Fruit fly (Drosophila melanogaster): Measurements from ENCODE around the gene skd.
A peak's percentile ranks its signal among the peaks of the same experiment; 100 is the strongest.

skd gene

DNA sequence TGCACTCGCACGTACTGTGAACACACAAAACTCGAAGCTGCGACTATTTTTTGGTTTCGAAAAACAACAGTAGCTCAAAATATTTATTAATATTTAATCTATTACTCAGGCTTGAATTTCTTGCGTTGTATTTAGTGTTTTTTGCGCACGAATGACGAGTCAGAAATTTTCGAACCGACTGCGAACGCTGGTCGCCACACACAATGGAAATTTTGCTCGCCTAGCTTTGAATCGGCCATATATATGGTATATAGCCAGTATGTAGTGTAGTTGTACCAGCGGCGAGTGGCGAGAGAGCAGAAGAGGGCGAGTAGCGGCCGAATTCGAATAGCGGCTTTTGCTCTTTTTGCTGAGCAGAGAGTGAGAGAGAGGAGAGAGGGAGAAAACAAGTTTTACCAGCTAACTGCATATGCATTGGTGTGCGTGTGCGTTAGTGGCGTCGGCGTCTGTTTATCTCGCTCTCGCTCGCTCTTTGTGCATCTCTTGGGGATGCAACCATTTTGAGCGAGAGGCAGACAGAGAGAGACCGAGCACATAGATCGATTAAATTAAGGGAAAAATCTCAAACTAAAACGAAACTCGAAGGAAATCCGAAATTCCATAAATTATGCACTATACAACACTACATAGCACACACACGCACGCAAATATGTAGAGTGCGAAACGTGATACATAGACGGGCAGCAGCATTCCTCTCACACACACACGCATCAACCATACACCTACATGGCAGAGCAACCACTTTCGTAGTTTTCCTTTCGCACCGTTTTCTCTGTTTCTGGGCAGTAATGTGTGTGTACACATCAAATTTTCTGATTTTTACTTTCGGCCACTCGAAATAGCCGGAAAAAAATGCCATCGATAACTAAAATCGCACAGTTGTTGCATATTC is 963 bp downstream of the skd start:
- TF ChIP-seq sens (GFP tag) (peak; percentile 53), Hey (tag; optimal IDR thresholded peaks at IDR 0.05) (no peak), row (GFP tag; IDR thresholded peaks at IDR 0.05) (peak; percentile 36; the same call in 1 of the 3 replicates), CG17385 (GFP tag; optimal IDR thresholded peaks at IDR 0.05) (no peak), dati (GFP tag; IDR thresholded peaks at IDR 0.05) (no peak), CG10543 (GFP tag; optimal IDR thresholded peaks at IDR 0.05) (no peak), corto (GFP tag; optimal IDR thresholded peaks at IDR 0.05) (peak; percentile 63), Opbp (GFP tag; IDR thresholded peaks at IDR 0.05; ENCODE audit: partially characterized antibody) (peak; percentile 9; the same call in 1 of the 3 replicates), CG12744 (GFP tag; optimal IDR thresholded peaks at IDR 0.05) (no peak), CG14441 (GFP tag; IDR thresholded peaks at IDR 0.05) (no peak; the same call in 1 of the 2 replicates), Dfd (GFP tag; optimal IDR thresholded peaks at IDR 0.05) (no peak), cad (GFP tag; optimal IDR thresholded peaks at IDR 0.05) (no peak), CG8924 (tag; optimal IDR thresholded peaks at IDR 0.05) (no peak), CG11093 (GFP tag; IDR thresholded peaks at IDR 0.05) (no peak), CG6854 (GFP tag; optimal IDR thresholded peaks at IDR 0.05) (no peak), NfI (GFP tag; optimal IDR thresholded peaks at IDR 0.05) (no peak), CG17328 (GFP tag; IDR thresholded peaks at IDR 0.05) (no peak), CG15601 (tag; optimal IDR thresholded peaks at IDR 0.05) (no peak), ci (GFP tag; IDR thresholded peaks at IDR 0.05) (peak; percentile 62; the same call in 1 of the 3 replicates), BtbVII (GFP tag; optimal IDR thresholded peaks at IDR 0.05) (no peak), toy (GFP tag; IDR thresholded peaks at IDR 0.05) (no peak), insv (GFP tag; optimal IDR thresholded peaks at IDR 0.05) (no peak), Nf-YA (GFP tag; IDR thresholded peaks at IDR 0.05) (no peak), dysf (GFP tag; IDR thresholded peaks at IDR 0.05) (no peak; the same call in 2 of the 3 replicates), Blimp-1 (GFP tag; optimal IDR thresholded peaks at IDR 0.05) (no peak), oc (tag; optimal IDR thresholded peaks at IDR 0.05) (peak; percentile 1), CG17802 (tag; optimal IDR thresholded peaks at IDR 0.05) (no peak), nau (GFP tag; optimal IDR thresholded peaks at IDR 0.05) (no peak), Nf-YB (GFP tag; optimal IDR thresholded peaks at IDR 0.05) (no peak), lbe (GFP tag; optimal IDR thresholded peaks at IDR 0.05) (peak; percentile 15), Aef1 (GFP tag; IDR thresholded peaks at IDR 0.05) (no peak; the same call in 2 of the 3 replicates), Sry-β (GFP tag; optimal IDR thresholded peaks at IDR 0.05) (no peak), cg (GFP tag; optimal IDR thresholded peaks at IDR 0.05) (peak; percentile 92), dm (GFP tag; optimal IDR thresholded peaks at IDR 0.05) (no peak), dimm (GFP tag; IDR thresholded peaks at IDR 0.05) (no peak), CG7271 (tag; optimal IDR thresholded peaks at IDR 0.05) (no peak), seq (GFP tag; IDR thresholded peaks at IDR 0.05) (peak; percentile 64; the same call in 1 of the 2 replicates), CG11695 (GFP tag; IDR thresholded peaks at IDR 0.05) (no peak), Dp (GFP tag; optimal IDR thresholded peaks at IDR 0.05) (no peak), CG4820 (GFP tag; optimal IDR thresholded peaks at IDR 0.05) (no peak), sens-2 (GFP tag; IDR thresholded peaks at IDR 0.05) (peak; percentile 13; the same call in 1 of the 2 replicates), pb (GFP tag; optimal IDR thresholded peaks at IDR 0.05) (no peak), CG6683 (GFP tag; optimal IDR thresholded peaks at IDR 0.05) (no peak), CG32772 (GFP tag; IDR thresholded peaks at IDR 0.05) (no peak), CG9876 (GFP tag; optimal IDR thresholded peaks at IDR 0.05) (peak; percentile 17), CG14014 (GFP tag; IDR thresholded peaks at IDR 0.05) (no peak), Oli (tag; optimal IDR thresholded peaks at IDR 0.05) (no peak), D (optimal IDR thresholded peaks at IDR 0.05) (no peak), D (GFP tag; optimal IDR thresholded peaks at IDR 0.05) (peak; percentile 1)
